Fruit fly (Drosophila melanogaster): Measurements from ENCODE around the gene Csl4.

Csl4 gene

DNA sequence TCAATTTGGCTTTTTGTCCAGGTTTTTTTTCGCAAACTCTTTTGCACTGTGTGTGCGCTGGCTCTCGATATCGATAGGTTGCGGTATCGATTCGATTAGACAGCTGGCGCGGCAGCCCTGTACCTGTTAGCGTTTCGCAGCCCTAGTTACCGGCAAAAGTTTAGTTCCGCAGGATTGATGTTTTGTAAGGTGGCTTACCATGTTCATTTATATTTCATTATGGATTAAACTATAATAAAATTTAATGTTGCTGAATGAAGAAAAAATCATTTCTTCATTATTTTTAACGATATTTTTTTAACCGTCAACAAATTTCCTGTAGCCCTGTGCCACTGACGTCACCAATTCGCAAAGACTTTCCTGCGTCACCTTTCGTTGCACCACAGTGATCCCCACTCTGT, 16.8 kb downstream of the Csl4 start, which contains the start of gene Reps (continued):
- TF ChIP-seq Hr39 (optimal IDR thresholded peaks at IDR 0.05): no peak
- peak; percentile 98 for TF ChIP-seq Meics (GFP tag; optimal IDR thresholded peaks at IDR 0.05)
- TF ChIP-seq MBD-R2 (GFP tag; IDR thresholded peaks at IDR 0.05): peak; percentile 99
- peak; percentile 100 for TF ChIP-seq Med (GFP tag)
- TF ChIP-seq Tbp (GFP tag; optimal IDR thresholded peaks at IDR 0.05): no peak
- peak; percentile 99 for TF ChIP-seq CG4617 (GFP tag; optimal IDR thresholded peaks at IDR 0.05; ENCODE audit: borderline replicate concordance)
- peak; percentile 100 for TF ChIP-seq CG6689 (GFP tag; IDR thresholded peaks at IDR 0.05)
- peak; percentile 94 for TF ChIP-seq CG11696 (GFP tag; IDR thresholded peaks at IDR 0.05)
- peak; percentile 99 for TF ChIP-seq CG2120 (GFP tag; optimal IDR thresholded peaks at IDR 0.05)
- peak; percentile 97 for TF ChIP-seq Bteb2 (GFP tag; optimal IDR thresholded peaks at IDR 0.05)
- TF ChIP-seq tll (GFP tag; optimal IDR thresholded peaks at IDR 0.05): peak; percentile 75 to 82
- TF ChIP-seq Hr51 (GFP tag; optimal IDR thresholded peaks at IDR 0.05): peak; percentile 97 to 98
- TF ChIP-seq ase (GFP tag; IDR thresholded peaks at IDR 0.05): peak; percentile 99
- TF ChIP-seq zf30C (GFP tag; optimal IDR thresholded peaks at IDR 0.05): no peak
- peak; percentile 98 for TF ChIP-seq Fer1 (GFP tag; optimal IDR thresholded peaks at IDR 0.05)
- TF ChIP-seq Side (GFP tag; optimal IDR thresholded peaks at IDR 0.05): peak; percentile 96
- peak; percentile 76 for TF ChIP-seq Dip2 (GFP tag; IDR thresholded peaks at IDR 0.05)
- peak; percentile 94 for TF ChIP-seq mirr (GFP tag; optimal IDR thresholded peaks at IDR 0.05)
- peak; percentile 97 for TF ChIP-seq oc (tag; optimal IDR thresholded peaks at IDR 0.05)
- TF ChIP-seq D19A (tag; optimal IDR thresholded peaks at IDR 0.05): peak; percentile 94
- no peak for TF ChIP-seq kni (GFP tag; optimal IDR thresholded peaks at IDR 0.05)
- TF ChIP-seq CG1602 (GFP tag; optimal IDR thresholded peaks at IDR 0.05): peak; percentile 99
- peak; percentile 97 for TF ChIP-seq ewg (GFP tag; optimal IDR thresholded peaks at IDR 0.05)
- TF ChIP-seq tna (GFP tag; IDR thresholded peaks at IDR 0.05; ENCODE audit: partially characterized antibody): no peak
- TF ChIP-seq lbe (GFP tag; optimal IDR thresholded peaks at IDR 0.05): peak; percentile 96
- peak; percentile 99 for TF ChIP-seq CG12391 (tag; optimal IDR thresholded peaks at IDR 0.05)
- peak; percentile 92 for TF ChIP-seq NK7.1 (GFP tag; optimal IDR thresholded peaks at IDR 0.05)
- TF ChIP-seq sr (GFP tag; IDR thresholded peaks at IDR 0.05): peak; percentile 90
- TF ChIP-seq Ssrp (tag; optimal IDR thresholded peaks at IDR 0.05): peak; percentile 99
- peak; percentile 98 for TF ChIP-seq Usf (GFP tag; optimal IDR thresholded peaks at IDR 0.05)
- peak; percentile 66 for TF ChIP-seq amos (GFP tag; IDR thresholded peaks at IDR 0.05; ENCODE audit: partially characterized antibody)
- peak; percentile 97 for TF ChIP-seq CG3838 (GFP tag; optimal IDR thresholded peaks at IDR 0.05)
- TF ChIP-seq ara (GFP tag; IDR thresholded peaks at IDR 0.05): peak; percentile 99
- peak; percentile 98 for TF ChIP-seq sim (GFP tag; IDR thresholded peaks at IDR 0.05)
- peak; percentile 88 for TF ChIP-seq Hand (GFP tag; optimal IDR thresholded peaks at IDR 0.05)
- peak; percentile 88 for TF ChIP-seq CG15073 (GFP tag; optimal IDR thresholded peaks at IDR 0.05)
- peak; percentile 96 for TF ChIP-seq ATbp (GFP tag; optimal IDR thresholded peaks at IDR 0.05)
- peak; percentile 98 for TF ChIP-seq CG12155 (GFP tag; optimal IDR thresholded peaks at IDR 0.05)
- TF ChIP-seq Jarid2 (GFP tag; optimal IDR thresholded peaks at IDR 0.05): peak; percentile 90
- TF ChIP-seq jing (GFP tag; optimal IDR thresholded peaks at IDR 0.05): peak; percentile 97
- no peak for TF ChIP-seq Trl (optimal IDR thresholded peaks at IDR 0.05)
- TF ChIP-seq Trl (GFP tag; optimal IDR thresholded peaks at IDR 0.05): peak; percentile 97
- TF ChIP-seq zfh2 (GFP tag; optimal IDR thresholded peaks at IDR 0.05): peak; percentile 98
- peak; percentile 99 for TF ChIP-seq Optix (GFP tag; IDR thresholded peaks at IDR 0.05)
- TF ChIP-seq Nf-YA (GFP tag; IDR thresholded peaks at IDR 0.05): peak; percentile 96
- TF ChIP-seq CG4707 (GFP tag; optimal IDR thresholded peaks at IDR 0.05): peak; percentile 90
- TF ChIP-seq Max (GFP tag; optimal IDR thresholded peaks at IDR 0.05): peak; percentile 99
- peak; percentile 98 for TF ChIP-seq Atf6 (GFP tag; IDR thresholded peaks at IDR 0.05)
- no peak for TF ChIP-seq hth (optimal IDR thresholded peaks at IDR 0.05)
- TF ChIP-seq lab (GFP tag; optimal IDR thresholded peaks at IDR 0.05): peak; percentile 99
- TF ChIP-seq Mad (GFP tag; optimal IDR thresholded peaks at IDR 0.05): peak; percentile 98
- peak; percentile 96 for TF ChIP-seq luna (GFP tag; optimal IDR thresholded peaks at IDR 0.05)

All from whole organism, embryonic.